Fruit fly (Drosophila melanogaster) whole organism, wandering third instar larva: ENCODE measurements around the gene CG15803.

ENCODE experiments used
- Abd-B ChIP-seq: fragments of >200 bp; optimal IDR thresholded peaks from 2 replicates; lab custom pipeline; 2017; ENCODE audit warnings: missing biosample characterization, missing genetic modification characterization
- CG32264 ChIP-seq: fragments of 200-800 bp; sonication (Bioruptor generic); optimal IDR thresholded peaks from 2 replicates; lab custom pipeline; 2016; ENCODE audit warnings: missing biosample characterization, missing genetic modification characterization
- CG9705 ChIP-seq: fragments of 200-800 bp; sonication (Bioruptor generic); optimal IDR thresholded peaks from 2 replicates; lab custom pipeline; 2018; ENCODE audit warnings: missing biosample characterization, mild to moderate bottlenecking, missing genetic modification characterization
- CrebA ChIP-seq: fragments of 200-800 bp; sonication (Bioruptor generic); optimal IDR thresholded peaks from 2 replicates; lab custom pipeline; 2016; ENCODE audit warnings: missing biosample characterization, mild to moderate bottlenecking, missing genetic modification characterization, borderline replicate concordance
- Dfd ChIP-seq: fragments of >200 bp; optimal IDR thresholded peaks from 2 replicates; lab custom pipeline; 2017; ENCODE audit warnings: missing biosample characterization, missing genetic modification characterization
- Dif ChIP-seq: fragments of 200-275, 200-300 bp; sonication (Bioruptor generic); optimal IDR thresholded peaks from 2 replicates; lab custom pipeline; 2018; ENCODE audit warnings: missing biosample characterization, missing genetic modification characterization; ENCODE audit not compliant: partially characterized antibody
- GATAd ChIP-seq: sonication (Bioruptor generic); optimal IDR thresholded peaks from 2 replicates; lab custom pipeline; 2016; ENCODE audit warnings: missing biosample characterization, missing genetic modification characterization
- HLH106 ChIP-seq: fragments of 200-800 bp; optimal IDR thresholded peaks from 3 replicates; lab custom pipeline; 2019; ENCODE audit warnings: missing biosample characterization, mild to moderate bottlenecking, missing genetic modification characterization, moderate library complexity
- Hnf4 ChIP-seq: fragments of 200-800 bp; sonication (Bioruptor generic); optimal IDR thresholded peaks from 2 replicates; lab custom pipeline; 2016; ENCODE audit warnings: missing biosample characterization, mild to moderate bottlenecking, missing genetic modification characterization
- Hr78 ChIP-seq: fragments of >200 bp; optimal IDR thresholded peaks from 2 replicates; lab custom pipeline; 2017; ENCODE audit warnings: missing biosample characterization, missing genetic modification characterization
- Hr83 ChIP-seq: fragments of 200-300 bp; sonication (Bioruptor generic); optimal IDR thresholded peaks from 2 replicates; lab custom pipeline; 2016; ENCODE audit warnings: missing biosample characterization, mild to moderate bottlenecking, missing genetic modification characterization, moderate library complexity; ENCODE audit not compliant: poor library complexity, severe bottlenecking
- Jra ChIP-seq: sonication (Bioruptor generic); optimal IDR thresholded peaks from 2 replicates; lab custom pipeline; 2016; ENCODE audit warnings: missing biosample characterization, missing genetic modification characterization
- Mio ChIP-seq: sonication (Bioruptor generic); optimal IDR thresholded peaks from 2 replicates; lab custom pipeline; 2016; ENCODE audit warnings: missing biosample characterization, missing genetic modification characterization
- Myc ChIP-seq: fragments of >200 bp; optimal IDR thresholded peaks from 2 replicates; lab custom pipeline; 2017
- N ChIP-seq: fragments of >200 bp; optimal IDR thresholded peaks from 2 replicates; lab custom pipeline; 2018; ENCODE audit warnings: missing biosample characterization, missing external identifiers, missing genetic modification characterization
- OdsH ChIP-seq: fragments of 200-800 bp; sonication (Bioruptor generic); optimal IDR thresholded peaks from 2 replicates; lab custom pipeline; 2016; ENCODE audit warnings: missing biosample characterization, mild to moderate bottlenecking, missing genetic modification characterization
- Rel ChIP-seq, 2 experiments: fragments of 200-800 bp; sonication (Bioruptor generic) in 1 of 2; optimal IDR thresholded peaks; 2 replicates in 1 of 2; 3 replicates in 1 of 2; lab custom pipeline; 2016 to 2019; ENCODE audit warnings: mild to moderate bottlenecking in 2 of 2, missing biosample characterization in 2 of 2, missing genetic modification characterization in 2 of 2, moderate library complexity in 1 of 2
- Sp1 ChIP-seq: fragments of 200-800 bp; sonication (Bioruptor generic); optimal IDR thresholded peaks from 3 replicates; lab custom pipeline; 2019; ENCODE audit warnings: missing biosample characterization, mild to moderate bottlenecking, missing genetic modification characterization, moderate library complexity
- Vsx2 ChIP-seq: fragments of 200-300, 225-300 bp; sonication (Bioruptor generic); optimal IDR thresholded peaks from 2 replicates; lab custom pipeline; 2018; ENCODE audit warnings: missing biosample characterization, missing genetic modification characterization; ENCODE audit not compliant: partially characterized antibody
- br ChIP-seq: fragments of 200-800 bp; sonication (Bioruptor generic); optimal IDR thresholded peaks from 2 replicates; lab custom pipeline; 2016; ENCODE audit warnings: missing biosample characterization, missing genetic modification characterization
- brk ChIP-seq: fragments of 200-800 bp; sonication (Bioruptor generic); optimal IDR thresholded peaks from 2 replicates; lab custom pipeline; 2016; ENCODE audit warnings: missing biosample characterization, mild to moderate bottlenecking, missing genetic modification characterization
- dl ChIP-seq, 2 experiments: fragments of 175-275, 200-275 bp in 1 of 2; fragments of 200-275 bp in 1 of 2; sonication (Bioruptor generic); optimal IDR thresholded peaks; lab custom pipeline; 2018; ENCODE audit warnings: mild to moderate bottlenecking in 2 of 2, missing biosample characterization in 2 of 2, missing genetic modification characterization in 2 of 2, moderate library complexity in 2 of 2; ENCODE audit not compliant: partially characterized antibody in 2 of 2, insufficient read depth in 1 of 2
- dmrt93B ChIP-seq: fragments of 200-800 bp; sonication (Bioruptor generic); optimal IDR thresholded peaks from 2 replicates; lab custom pipeline; 2018; ENCODE audit warnings: missing biosample characterization, mild to moderate bottlenecking, missing genetic modification characterization
- dsf ChIP-seq: sonication (Bioruptor generic); optimal IDR thresholded peaks from 2 replicates; lab custom pipeline; 2016; ENCODE audit warnings: missing biosample characterization, missing genetic modification characterization, borderline replicate concordance
- ey ChIP-seq: fragments of 200-800 bp; sonication (Bioruptor generic); optimal IDR thresholded peaks from 2 replicates; lab custom pipeline; 2016; ENCODE audit warnings: missing biosample characterization, missing genetic modification characterization
- foxo ChIP-seq, 2 experiments: fragments of 200-800 bp; sonication (Bioruptor generic); optimal IDR thresholded peaks; 2 replicates in 1 of 2; 3 replicates in 1 of 2; lab custom pipeline; 2016 to 2017; ENCODE audit warnings: missing biosample characterization in 2 of 2, missing genetic modification characterization in 2 of 2
- fru ChIP-seq: fragments of 200-800 bp; sonication (Bioruptor generic); optimal IDR thresholded peaks from 3 replicates; lab custom pipeline; 2016; ENCODE audit warnings: missing biosample characterization, mild to moderate bottlenecking, missing genetic modification characterization
- h ChIP-seq: fragments of 200-800 bp; sonication (Bioruptor generic); optimal IDR thresholded peaks from 3 replicates; lab custom pipeline; 2016; ENCODE audit warnings: missing biosample characterization, mild to moderate bottlenecking, missing genetic modification characterization
- jim ChIP-seq: fragments of 175-275, 200-325 bp; sonication (Bioruptor generic); optimal IDR thresholded peaks from 2 replicates; lab custom pipeline; 2016; ENCODE audit warnings: missing biosample characterization, mild to moderate bottlenecking, missing genetic modification characterization
- lola ChIP-seq: fragments of >200 bp; optimal IDR thresholded peaks from 2 replicates; lab custom pipeline; 2017; ENCODE audit warnings: missing biosample characterization, missing genetic modification characterization
- pan ChIP-seq: fragments of >200 bp; optimal IDR thresholded peaks from 2 replicates; lab custom pipeline; 2017
- psq ChIP-seq: fragments of 200-800 bp; sonication (Bioruptor generic); optimal IDR thresholded peaks from 3 replicates; lab custom pipeline; 2017; ENCODE audit warnings: missing biosample characterization, mild to moderate bottlenecking, missing genetic modification characterization, moderate library complexity
- rgr ChIP-seq: fragments of 200-800 bp; sonication (Bioruptor generic); optimal IDR thresholded peaks from 3 replicates; lab custom pipeline; 2016; ENCODE audit warnings: missing biosample characterization, mild to moderate bottlenecking, missing genetic modification characterization
- sage ChIP-seq: fragments of 200-800 bp; sonication (Bioruptor generic); optimal IDR thresholded peaks from 2 replicates; lab custom pipeline; 2016; ENCODE audit warnings: missing biosample characterization, mild to moderate bottlenecking, missing genetic modification characterization
- sv ChIP-seq: fragments of 200-800 bp; sonication (Bioruptor generic); optimal IDR thresholded peaks from 3 replicates; lab custom pipeline; 2016; ENCODE audit warnings: missing biosample characterization, missing genetic modification characterization
- tai ChIP-seq: sonication (Bioruptor generic); optimal IDR thresholded peaks from 2 replicates; lab custom pipeline; 2016; ENCODE audit warnings: missing biosample characterization, missing genetic modification characterization
- usp ChIP-seq: fragments of >200 bp; optimal IDR thresholded peaks from 2 replicates; lab custom pipeline; 2017; ENCODE audit warnings: missing biosample characterization, missing genetic modification characterization
- woc ChIP-seq: sonication (Bioruptor generic); optimal IDR thresholded peaks from 2 replicates; lab custom pipeline; 2016; ENCODE audit warnings: missing biosample characterization, mild to moderate bottlenecking, missing genetic modification characterization

CG15803 gene

dm6 chr3R:18368595-18368994, 8.1 kb upstream of the CG15803 start:
- no peak for TF ChIP-seq CG9705 (GFP tag; lab: Kevin White, UChicago)
- no peak for TF ChIP-seq HLH106 (tag; lab: Kevin White, UChicago)
- TF ChIP-seq lola (GFP tag; lab: Kevin White, UChicago), result no peak
- TF ChIP-seq sv (GFP tag; lab: Kevin White, UChicago), result no peak
- TF ChIP-seq Hr83, result no peak
- TF ChIP-seq Mio (GFP tag; lab: Kevin White, UChicago), result no peak
- TF ChIP-seq Dfd, result no peak
- no peak for TF ChIP-seq pan (lab: Kevin White, UChicago)
- no peak for TF ChIP-seq usp (GFP tag; lab: Kevin White, UChicago)
- TF ChIP-seq Dif, result no peak
- no peak for TF ChIP-seq rgr (GFP tag; lab: Kevin White, UChicago)
- TF ChIP-seq tai (GFP tag; lab: Kevin White, UChicago), result no peak
- TF ChIP-seq br (GFP tag; lab: Kevin White, UChicago), result no peak
- no peak for TF ChIP-seq Hr78 (GFP tag; lab: Kevin White, UChicago)
- TF ChIP-seq Jra (GFP tag; lab: Kevin White, UChicago), result no peak
- TF ChIP-seq, all 38 proteins: peak for 0

- TF ChIP-seq Abd-B (GFP tag; lab: Kevin White, UChicago), result no peak
- no peak for TF ChIP-seq brk (GFP tag; lab: Kevin White, UChicago)
- TF ChIP-seq foxo (GFP tag; optimal IDR thresholded peaks at IDR 0.05; lab: Kevin White, UChicago), result no peak
- no peak for TF ChIP-seq GATAd (GFP tag; lab: Kevin White, UChicago)
- TF ChIP-seq Mio (GFP tag; lab: Kevin White, UChicago), result no peak
- TF ChIP-seq jim (GFP tag; lab: Kevin White, UChicago), result no peak
- no peak for TF ChIP-seq tai (GFP tag; lab: Kevin White, UChicago)
- TF ChIP-seq br (GFP tag; lab: Kevin White, UChicago), result no peak
- TF ChIP-seq fru, result no peak
- TF ChIP-seq Hnf4, result no peak
- TF ChIP-seq dsf (GFP tag; lab: Kevin White, UChicago), result no peak
- TF ChIP-seq CrebA (GFP tag; lab: Kevin White, UChicago), result no peak
- TF ChIP-seq HLH106 (tag; lab: Kevin White, UChicago), result no peak
- no peak for TF ChIP-seq N (GFP tag; lab: Kevin White, UChicago)
- TF ChIP-seq Dfd, result no peak
- TF ChIP-seq, all 38 proteins: peak for 0
Observed at dm6 chr3R:18366644-18366985, 6.1 kb upstream of the CG15803 start.

dm6 chr3R:18365978-18366643, 5.6 kb upstream of the CG15803 start, which contains the start of the genes WRNexo and Nup43:
WRNexo (minus strand) TSS chr3R:18366162.
Nup43 (plus strand) TSS chr3R:18366638.
- TF ChIP-seq Hr83 (no peak), CG9705 (GFP tag; lab: Kevin White, UChicago) (no peak), dmrt93B (GFP tag; lab: Kevin White, UChicago) (peak; percentile 20), Rel (GFP tag; optimal IDR thresholded peaks at IDR 0.05; lab: Kevin White, UChicago) (no peak), Rel (tag; optimal IDR thresholded peaks at IDR 0.05; lab: Kevin White, UChicago) (no peak), Sp1 (GFP tag; lab: Kevin White, UChicago) (no peak), CrebA (GFP tag; lab: Kevin White, UChicago) (no peak), Hr78 (GFP tag; lab: Kevin White, UChicago) (no peak), Dfd (no peak), GATAd (GFP tag; lab: Kevin White, UChicago) (no peak), dsf (GFP tag; lab: Kevin White, UChicago) (no peak), pan (lab: Kevin White, UChicago) (no peak), Abd-B (GFP tag; lab: Kevin White, UChicago) (no peak), Dif (no peak), dl (GFP tag; optimal IDR thresholded peaks at IDR 0.05; lab: Kevin White, UChicago; ENCODE audit: insufficient read depth in 1 of 2, partially characterized antibody in 2 of 2) (no peak), sage (GFP tag; lab: Kevin White, UChicago) (no peak), brk (GFP tag; lab: Kevin White, UChicago) (no peak), psq (GFP tag; lab: Kevin White, UChicago) (no peak), br (GFP tag; lab: Kevin White, UChicago) (no peak), rgr (GFP tag; lab: Kevin White, UChicago) (no peak), sv (GFP tag; lab: Kevin White, UChicago) (peak; percentile 14), Mio (GFP tag; lab: Kevin White, UChicago) (no peak), Hnf4 (no peak), lola (GFP tag; lab: Kevin White, UChicago) (no peak), woc (GFP tag; lab: Kevin White, UChicago) (peak; percentile 58), ey (GFP tag; lab: Kevin White, UChicago) (peak; percentile 7), Vsx2 (GFP tag; lab: Kevin White, UChicago) (no peak), jim (GFP tag; lab: Kevin White, UChicago) (no peak), N (GFP tag; lab: Kevin White, UChicago) (no peak), Jra (GFP tag; lab: Kevin White, UChicago) (no peak), Myc (lab: Kevin White, UChicago) (peak; percentile 4), foxo (GFP tag; optimal IDR thresholded peaks at IDR 0.05; lab: Kevin White, UChicago) (peak in 1 of 2 experiments; percentile 47), HLH106 (tag; lab: Kevin White, UChicago) (peak; percentile 57), fru (no peak), OdsH (GFP tag; lab: Kevin White, UChicago) (no peak), CG32264 (GFP tag; lab: Kevin White, UChicago) (no peak), tai (GFP tag; lab: Kevin White, UChicago) (no peak), usp (GFP tag; lab: Kevin White, UChicago) (no peak), h (GFP tag; lab: Kevin White, UChicago) (no peak)
